Fruit fly (Drosophila melanogaster) whole organism, adult: ENCODE data around the gene Ppcs.

Experiments used
- CG14711 ChIP-seq: fragments of 200-800 bp; sonication (Bioruptor generic); optimal IDR thresholded peaks from 2 replicates; lab custom pipeline; 2018; ENCODE audit warnings: missing biosample characterization, mild to moderate bottlenecking, missing genetic modification characterization, moderate library complexity
- CG1620 ChIP-seq: fragments of 200-800 bp; sonication (Bioruptor generic); optimal IDR thresholded peaks from 2 replicates; lab custom pipeline; 2016; ENCODE audit warnings: missing biosample characterization, missing genetic modification characterization
- CG7101 ChIP-seq: fragments of 200-800 bp; sonication (Bioruptor generic); optimal IDR thresholded peaks from 2 replicates; lab custom pipeline; 2018; ENCODE audit warnings: missing biosample characterization, mild to moderate bottlenecking, missing genetic modification characterization, moderate library complexity
- cic ChIP-seq: fragments of 200-800 bp; sonication (Bioruptor generic); optimal IDR thresholded peaks from 2 replicates; lab custom pipeline; 2017; ENCODE audit warnings: missing biosample characterization, mild to moderate bottlenecking, missing genetic modification characterization, moderate library complexity
- kay ChIP-seq: fragments of 200-800 bp; sonication (Bioruptor generic); peaks from one replicate; lab custom pipeline; 2016; ENCODE audit warnings: missing biosample characterization, missing genetic modification characterization, borderline replicate concordance

DNA sequence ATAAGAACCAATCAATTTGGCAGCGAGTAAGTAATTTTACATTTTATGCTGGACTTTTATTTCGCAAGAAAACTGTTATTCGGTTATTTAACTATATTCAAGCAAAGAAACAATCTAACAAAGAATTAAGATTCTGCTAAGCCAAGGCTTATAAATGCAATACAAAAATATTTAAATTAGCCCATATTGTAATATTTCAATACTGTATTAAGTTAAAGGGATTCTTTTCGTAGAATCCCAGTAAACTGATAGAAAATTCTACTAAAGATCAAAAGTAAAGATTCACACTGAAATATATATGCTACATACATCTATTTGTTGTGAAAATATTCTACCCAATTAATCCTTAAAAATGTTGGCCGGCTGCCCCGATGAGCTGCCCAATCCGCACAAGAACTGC, 29.0 kb upstream of the Ppcs start, which contains the start of gene CG14282:
- TF ChIP-seq kay (GFP tag; lab: Kevin White, UChicago) (no peak), CG14711 (no peak), cic (GFP tag; lab: Kevin White, UChicago) (no peak), CG7101 (tag; lab: Kevin White, UChicago) (no peak), CG1620 (GFP tag; lab: Kevin White, UChicago) (no peak)
